Worm (Caenorhabditis elegans) whole organism, L1 larva: Measurements from ENCODE around the gene srd-36.

Experiments
- aha-1 ChIP-seq: fragments of 150-350 bp; optimal IDR thresholded peaks from 2 replicates; lab custom pipeline; 2014; ENCODE audit warnings: missing biosample characterization, missing genetic modification characterization
- ceh-82 ChIP-seq, 3 experiments: fragments of 150-350 bp in 1 of 3; sonication (generic microtip) in 2 of 3; optimal IDR thresholded peaks; 2 replicates each; lab custom pipeline; 2014 to 2017; ENCODE audit warnings: missing biosample characterization in 3 of 3, missing genetic modification characterization in 3 of 3
- nhr-11 ChIP-seq: fragments of 150-350 bp; optimal IDR thresholded peaks from 2 replicates; lab custom pipeline; 2014; ENCODE audit warnings: missing biosample characterization, missing genetic modification characterization
- pax-3 ChIP-seq: fragments of 200-800 bp; sonication (Bioruptor generic); optimal IDR thresholded peaks from 2 replicates; lab custom pipeline; 2018; ENCODE audit warnings: mild to moderate bottlenecking, missing genetic modification characterization, moderate library complexity, missing compliant biosample characterization
- tbx-2 ChIP-seq: sonication (generic microtip); optimal IDR thresholded peaks from 2 replicates; lab custom pipeline; 2016; ENCODE audit warnings: missing genetic modification characterization, missing compliant biosample characterization
- unc-130 ChIP-seq: fragments of 150-350 bp; optimal IDR thresholded peaks from 2 replicates; lab custom pipeline; 2017; ENCODE audit warnings: missing biosample characterization, missing genetic modification characterization, inconsistent platforms

ce11 chrX:13325039-13325438 lies 30.5 kb upstream of the srd-36 start:
- TF ChIP-seq tbx-2 (no peak), ceh-82 (tag; optimal IDR thresholded peaks at IDR 0.05; lab: Kevin White, UChicago) (no peak), unc-130 (tag; lab: Kevin White, UChicago) (no peak), aha-1 (tag; lab: Kevin White, UChicago) (no peak), pax-3 (tag; lab: Kevin White, UChicago) (no peak), nhr-11 (tag; lab: Kevin White, UChicago) (no peak)
